Worm (Caenorhabditis elegans) whole organism, L1 larva: ENCODE measurements around the gene cutl-27.
A peak's percentile ranks its signal among the peaks of the same experiment; 100 is the strongest.

Source experiments
- C04F5.9 ChIP-seq: sonication (generic microtip); optimal IDR thresholded peaks from 2 replicates; lab custom pipeline; 2016; ENCODE audit warnings: missing genetic modification characterization, missing compliant biosample characterization
- C16A3.4 ChIP-seq: fragments of 150-350 bp; optimal IDR thresholded peaks from 2 replicates; lab custom pipeline; 2014; ENCODE audit warnings: missing biosample characterization, missing genetic modification characterization
- C34B4.2 ChIP-seq: sonication (generic microtip); optimal IDR thresholded peaks from 2 replicates; lab custom pipeline; 2017; ENCODE audit warnings: mild to moderate bottlenecking, missing genetic modification characterization, missing compliant biosample characterization
- Y116A8C.19 ChIP-seq: sonication (generic microtip); optimal IDR thresholded peaks from 2 replicates; lab custom pipeline; 2016; ENCODE audit warnings: missing compliant biosample characterization, missing genetic modification characterization, borderline replicate concordance
- aha-1 ChIP-seq: fragments of 150-350 bp; optimal IDR thresholded peaks from 2 replicates; lab custom pipeline; 2014; ENCODE audit warnings: missing biosample characterization, missing genetic modification characterization
- aly-2 ChIP-seq: fragments of 150-350 bp; optimal IDR thresholded peaks from 2 replicates; lab custom pipeline; 2014; ENCODE audit warnings: missing biosample characterization, missing genetic modification characterization
- ama-1 ChIP-seq: fragments of 150-350 bp; optimal IDR thresholded peaks from 2 replicates; lab custom pipeline; 2014
- blmp-1 ChIP-seq: fragments of 150-350 bp; optimal IDR thresholded peaks from 2 replicates; lab custom pipeline; 2014; ENCODE audit warnings: missing biosample characterization, missing genetic modification characterization
- ceh-63 ChIP-seq: fragments of 200-800 bp; sonication (Bioruptor generic); optimal IDR thresholded peaks from 2 replicates; lab custom pipeline; 2018; ENCODE audit warnings: mild to moderate bottlenecking, missing genetic modification characterization, missing compliant biosample characterization
- ceh-8 ChIP-seq: fragments of 200-800 bp; sonication (Bioruptor generic); optimal IDR thresholded peaks from 2 replicates; lab custom pipeline; 2018; ENCODE audit warnings: mild to moderate bottlenecking, missing genetic modification characterization, moderate library complexity, missing compliant biosample characterization
- ceh-82 ChIP-seq, 3 experiments: fragments of 150-350 bp in 1 of 3; sonication (generic microtip) in 2 of 3; optimal IDR thresholded peaks; 2 replicates each; lab custom pipeline; 2014 to 2017; ENCODE audit warnings: missing biosample characterization in 3 of 3, missing genetic modification characterization in 3 of 3
- ces-1 ChIP-seq: fragments of 150-350 bp; optimal IDR thresholded peaks from 2 replicates; lab custom pipeline; 2014; ENCODE audit warnings: missing biosample characterization, missing genetic modification reagents, missing genetic modification characterization
- dpl-1 ChIP-seq, 3 experiments: fragments of 150-350 bp in 2 of 3; sonication (generic microtip) in 1 of 3; optimal IDR thresholded peaks; 2 replicates each; lab custom pipeline; 2014 to 2017; ENCODE audit warnings: missing biosample characterization in 3 of 3, missing genetic modification characterization in 3 of 3, missing genetic modification reagents in 3 of 3
- efl-1 ChIP-seq, 4 experiments: fragments of 150-350 bp; optimal IDR thresholded peaks in 3 of 4; peaks in 1 of 4; 1 replicate in 1 of 4; 2 replicates in 3 of 4; lab custom pipeline; 2014; ENCODE audit warnings: missing biosample characterization in 2 of 4, missing genetic modification characterization in 2 of 4, missing genetic modification reagents in 2 of 4
- elt-2 ChIP-seq: sonication (generic microtip); optimal IDR thresholded peaks from 2 replicates; lab custom pipeline; 2016; ENCODE audit warnings: missing genetic modification characterization, mild to moderate bottlenecking, inconsistent platforms, missing compliant biosample characterization, missing genetic modification reagents
- elt-3 ChIP-seq, 6 experiments: fragments of 150-350 bp in 1 of 6; sonication (generic microtip); optimal IDR thresholded peaks; 2 replicates each; lab custom pipeline; 2017 to 2018; ENCODE audit warnings: missing biosample characterization in 6 of 6, missing genetic modification characterization in 6 of 6, inconsistent platforms in 1 of 6
- fkh-4 ChIP-seq: sonication (generic microtip); optimal IDR thresholded peaks from 2 replicates; lab custom pipeline; 2016; ENCODE audit warnings: missing compliant biosample characterization, missing genetic modification characterization, borderline replicate concordance
- grh-1 ChIP-seq: fragments of 200-800 bp; sonication (Bioruptor generic); IDR thresholded peaks from 2 replicates; pipeline ENCODE4 v1.3.6; 2022; ENCODE audit warnings: missing genetic modification reagents, missing genetic modification characterization, missing compliant biosample characterization
- hlh-4 ChIP-seq: sonication (generic microtip); optimal IDR thresholded peaks from 2 replicates; lab custom pipeline; 2016; ENCODE audit warnings: mild to moderate bottlenecking, missing genetic modification characterization, missing compliant biosample characterization
- irx-1 ChIP-seq: sonication (generic microtip); optimal IDR thresholded peaks from 2 replicates; lab custom pipeline; 2016; ENCODE audit warnings: missing genetic modification characterization, missing compliant biosample characterization
- isw-1 ChIP-seq: fragments of 200-800 bp; sonication (Bioruptor generic); IDR thresholded peaks from 2 replicates; pipeline ENCODE4 v1.3.6; 2022; ENCODE audit warnings: missing genetic modification characterization, missing compliant biosample characterization
- jun-1 ChIP-seq: fragments of 150-350 bp; optimal IDR thresholded peaks from 2 replicates; lab custom pipeline; 2014; ENCODE audit warnings: missing biosample characterization, missing genetic modification reagents, missing genetic modification characterization
- lin-14 ChIP-seq: fragments of 200-800 bp; sonication (Bioruptor generic); optimal IDR thresholded peaks from 2 replicates; lab custom pipeline; 2018; ENCODE audit warnings: mild to moderate bottlenecking, missing genetic modification characterization, moderate library complexity, missing compliant biosample characterization
- lin-35 ChIP-seq, 2 experiments: fragments of 150-350 bp; optimal IDR thresholded peaks; 2 replicates each; lab custom pipeline; 2014; ENCODE audit warnings: missing biosample characterization in 2 of 2, missing genetic modification characterization in 2 of 2, missing genetic modification reagents in 2 of 2
- lin-39 ChIP-seq: fragments of 150-350 bp; optimal IDR thresholded peaks from 2 replicates; lab custom pipeline; 2014; ENCODE audit warnings: missing biosample characterization, missing genetic modification reagents, missing genetic modification characterization
- lsy-2 ChIP-seq, 2 experiments: fragments of 150-350 bp; optimal IDR thresholded peaks; 2 replicates each; lab custom pipeline; 2014; ENCODE audit warnings: missing biosample characterization in 2 of 2, missing genetic modification characterization in 2 of 2
- mdl-1 ChIP-seq, 2 experiments: fragments of 150-350 bp; optimal IDR thresholded peaks; 2 replicates each; lab custom pipeline; 2014 to 2017; ENCODE audit warnings: missing biosample characterization in 2 of 2, missing genetic modification characterization in 2 of 2, inconsistent platforms in 1 of 2
- mep-1 ChIP-seq: fragments of 150-350 bp; optimal IDR thresholded peaks from 2 replicates; lab custom pipeline; 2014; ENCODE audit warnings: missing biosample characterization, missing genetic modification characterization
- nhr-12 ChIP-seq: sonication (generic microtip); optimal IDR thresholded peaks from 2 replicates; lab custom pipeline; 2017; ENCODE audit warnings: missing biosample characterization, missing genetic modification characterization
- nhr-28 ChIP-seq: fragments of 150-350 bp; optimal IDR thresholded peaks from 2 replicates; lab custom pipeline; 2014; ENCODE audit warnings: missing biosample characterization, missing genetic modification characterization
- nhr-77 ChIP-seq: fragments of 150-350 bp; optimal IDR thresholded peaks from 2 replicates; lab custom pipeline; 2014; ENCODE audit warnings: missing biosample characterization, missing genetic modification characterization
- nhr-84 ChIP-seq: sonication (generic microtip); optimal IDR thresholded peaks from 2 replicates; lab custom pipeline; 2017; ENCODE audit warnings: missing biosample characterization, missing genetic modification characterization
- nhr-85 ChIP-seq: sonication (generic microtip); peaks from one replicate; lab custom pipeline; 2016; ENCODE audit warnings: missing genetic modification characterization, inconsistent platforms, missing compliant biosample characterization
- nhr-90 ChIP-seq: sonication (generic microtip); optimal IDR thresholded peaks from 2 replicates; lab custom pipeline; 2016; ENCODE audit warnings: mild to moderate bottlenecking, missing genetic modification characterization, missing compliant biosample characterization; ENCODE audit not compliant: poor library complexity
- pag-3 ChIP-seq: sonication (generic microtip); optimal IDR thresholded peaks from 2 replicates; lab custom pipeline; 2017; ENCODE audit warnings: missing genetic modification characterization, mild to moderate bottlenecking, missing compliant biosample characterization, antibody characterized with exemption, borderline replicate concordance; ENCODE audit not compliant: insufficient read depth
- rnt-1 ChIP-seq: sonication (generic microtip); optimal IDR thresholded peaks from 2 replicates; lab custom pipeline; 2016; ENCODE audit warnings: mild to moderate bottlenecking, missing genetic modification characterization, moderate library complexity, missing compliant biosample characterization
- snpc-4 ChIP-seq: fragments of 150-350 bp; optimal IDR thresholded peaks from 2 replicates; lab custom pipeline; 2014; ENCODE audit warnings: missing biosample characterization, missing genetic modification characterization
- sptf-1 ChIP-seq: fragments of 150-350 bp; optimal IDR thresholded peaks from 2 replicates; lab custom pipeline; 2014; ENCODE audit warnings: missing biosample characterization, missing genetic modification characterization
- tbx-2 ChIP-seq: sonication (generic microtip); optimal IDR thresholded peaks from 2 replicates; lab custom pipeline; 2016; ENCODE audit warnings: missing genetic modification characterization, missing compliant biosample characterization
- tlp-1 ChIP-seq: fragments of 150-350 bp; optimal IDR thresholded peaks from 2 replicates; lab custom pipeline; 2014; ENCODE audit warnings: missing biosample characterization, missing genetic modification characterization
- unc-130 ChIP-seq: fragments of 150-350 bp; optimal IDR thresholded peaks from 2 replicates; lab custom pipeline; 2017; ENCODE audit warnings: missing biosample characterization, missing genetic modification characterization, inconsistent platforms
- unc-62 ChIP-seq: fragments of 150-350 bp; optimal IDR thresholded peaks from 2 replicates; lab custom pipeline; 2014; ENCODE audit warnings: missing biosample characterization, missing genetic modification reagents, missing genetic modification characterization
- vab-15 ChIP-seq: sonication (generic microtip); optimal IDR thresholded peaks from 2 replicates; lab custom pipeline; 2017; ENCODE audit warnings: missing genotype, mild to moderate bottlenecking, missing genetic modification characterization, missing compliant biosample characterization
- xbp-1 ChIP-seq: sonication (generic microtip); optimal IDR thresholded peaks from 2 replicates; lab custom pipeline; 2016; ENCODE audit warnings: missing genetic modification characterization, missing compliant biosample characterization
- ztf-4 ChIP-seq: fragments of 150-350 bp; optimal IDR thresholded peaks from 2 replicates; lab custom pipeline; 2014; ENCODE audit warnings: missing biosample characterization, missing genetic modification characterization

The cutl-27 gene

ce11 chrIV:11928388-11928787, 50.0 kb downstream of the cutl-27 start (continued):
- TF ChIP-seq Y116A8C.19 (tag; lab: Kevin White, UChicago) (no peak), sptf-1 (tag; lab: Kevin White, UChicago) (no peak), ces-1 (no peak), C04F5.9 (tag; lab: Kevin White, UChicago) (no peak), lin-14 (GFP tag; lab: Kevin White, UChicago) (peak; percentile 41), aha-1 (tag; lab: Kevin White, UChicago) (no peak), mep-1 (tag; lab: Kevin White, UChicago) (peak; percentile 23), mdl-1 (tag; optimal IDR thresholded peaks at IDR 0.05; lab: Kevin White, UChicago) (peak in 1 of 2 experiments; percentile 58), ceh-63 (no peak), rnt-1 (peak; percentile 83), nhr-84 (no peak), nhr-77 (tag; lab: Kevin White, UChicago) (peak; percentile 30), elt-3 (tag; optimal IDR thresholded peaks at IDR 0.05; lab: Kevin White, UChicago) (peak in 2 of 6 experiments; percentile 20 to 21), xbp-1 (tag; lab: Kevin White, UChicago) (peak; percentile 25), tbx-2 (peak; percentile 15), ama-1 (lab: Kevin White, UChicago) (no peak), nhr-28 (tag; lab: Kevin White, UChicago) (no peak), C16A3.4 (peak; percentile 43), lin-39 (tag; lab: Kevin White, UChicago) (no peak), hlh-4 (tag; lab: Kevin White, UChicago) (no peak), grh-1 (peak; percentile 27; the same call in 1 of the 2 replicates), elt-2 (tag; lab: Kevin White, UChicago) (peak; percentile 32), lsy-2 (tag; optimal IDR thresholded peaks at IDR 0.05; lab: Kevin White, UChicago) (peak in 1 of 2 experiments; percentile 66), blmp-1 (tag; lab: Kevin White, UChicago) (peak; percentile 19), ceh-82 (tag; optimal IDR thresholded peaks at IDR 0.05; lab: Kevin White, UChicago) (peak in 2 of 3 experiments; percentile 27 to 35), lin-35 (GFP tag; optimal IDR thresholded peaks at IDR 0.05; lab: Kevin White, UChicago) (peak; percentile 36 to 76), nhr-85 (tag; lab: Kevin White, UChicago) (peak; percentile 81), unc-130 (no peak), ztf-4 (no peak), nhr-90 (tag; lab: Kevin White, UChicago) (peak; percentile 68), dpl-1 (GFP tag; optimal IDR thresholded peaks at IDR 0.05; lab: Kevin White, UChicago) (peak in 2 of 3 experiments; percentile 14 to 16), unc-62 (GFP tag; lab: Kevin White, UChicago) (no peak), snpc-4 (no peak), efl-1 (optimal IDR thresholded peaks at IDR 0.05; lab: Kevin White, UChicago) (peak; percentile 27 to 46), efl-1 (GFP tag; optimal IDR thresholded peaks at IDR 0.05 in 1 of 2; lab: Kevin White, UChicago) (peak; percentile 6 to 88), ceh-8 (no peak), irx-1 (tag; lab: Kevin White, UChicago) (peak; percentile 38), aly-2 (no peak), pag-3 (tag; lab: Kevin White, UChicago) (no peak)

DNA sequence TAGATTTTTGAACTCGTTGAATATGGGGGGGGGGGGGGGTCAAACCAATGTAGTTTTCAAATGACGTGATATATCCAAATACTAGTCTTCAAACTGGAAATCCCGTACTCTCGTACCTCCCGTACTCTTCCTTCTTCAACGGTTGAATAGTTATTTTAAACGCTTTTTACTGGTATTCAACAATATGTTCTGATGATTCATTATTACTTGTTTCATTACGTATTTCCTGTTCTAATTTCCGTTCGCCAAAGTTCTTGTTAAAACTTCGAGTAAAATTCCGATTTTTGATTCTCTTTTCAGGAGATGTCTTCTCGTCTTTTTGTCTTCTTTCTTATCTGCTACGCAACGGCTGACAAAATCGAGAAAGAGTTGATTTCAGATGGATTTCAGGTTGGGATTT, 52.2 kb downstream of the cutl-27 start, which contains the start of gene nhx-9:
Gene nhx-9, plus strand, starts transcription at position 301 of the 400 bp plus-strand sequence.
- TF ChIP-seq nhr-12 (tag; lab: Kevin White, UChicago) (no peak), dpl-1 (GFP tag; optimal IDR thresholded peaks at IDR 0.05; lab: Kevin White, UChicago) (no peak), nhr-84 (no peak), tbx-2 (no peak), snpc-4 (no peak), lin-35 (GFP tag; optimal IDR thresholded peaks at IDR 0.05; lab: Kevin White, UChicago) (no peak), fkh-4 (no peak), isw-1 (GFP tag; lab: Robert Waterston, UW) (no peak), rnt-1 (no peak), C16A3.4 (no peak), ztf-4 (no peak), tlp-1 (no peak), ceh-8 (no peak), jun-1 (tag; lab: Kevin White, UChicago) (no peak), vab-15 (tag; lab: Kevin White, UChicago) (no peak), C34B4.2 (tag; lab: Kevin White, UChicago) (no peak)
